Worm (Caenorhabditis elegans) whole organism, L1 larva: ENCODE measurements around the gene R05G6.9.

Experiments
- C04F5.9 ChIP-seq: sonication (generic microtip); optimal IDR thresholded peaks from 2 replicates; lab custom pipeline; 2016; ENCODE audit warnings: missing genetic modification characterization, missing compliant biosample characterization
- C16A3.4 ChIP-seq: fragments of 150-350 bp; optimal IDR thresholded peaks from 2 replicates; lab custom pipeline; 2014; ENCODE audit warnings: missing biosample characterization, missing genetic modification characterization
- F16B12.6 ChIP-seq: fragments of 150-350 bp; optimal IDR thresholded peaks from 2 replicates; lab custom pipeline; 2014; ENCODE audit warnings: missing biosample characterization, missing genetic modification characterization
- Y116A8C.19 ChIP-seq: sonication (generic microtip); optimal IDR thresholded peaks from 2 replicates; lab custom pipeline; 2016; ENCODE audit warnings: missing compliant biosample characterization, missing genetic modification characterization, borderline replicate concordance
- aha-1 ChIP-seq: fragments of 150-350 bp; optimal IDR thresholded peaks from 2 replicates; lab custom pipeline; 2014; ENCODE audit warnings: missing biosample characterization, missing genetic modification characterization
- alr-1 ChIP-seq: fragments of 200-800 bp; sonication (Bioruptor generic); optimal IDR thresholded peaks from 2 replicates; lab custom pipeline; 2018; ENCODE audit warnings: borderline replicate concordance, mild to moderate bottlenecking, missing genetic modification characterization, missing compliant biosample characterization
- ama-1 ChIP-seq: fragments of 150-350 bp; optimal IDR thresholded peaks from 2 replicates; lab custom pipeline; 2014
- blmp-1 ChIP-seq: fragments of 150-350 bp; optimal IDR thresholded peaks from 2 replicates; lab custom pipeline; 2014; ENCODE audit warnings: missing biosample characterization, missing genetic modification characterization
- ceh-63 ChIP-seq: fragments of 200-800 bp; sonication (Bioruptor generic); optimal IDR thresholded peaks from 2 replicates; lab custom pipeline; 2018; ENCODE audit warnings: mild to moderate bottlenecking, missing genetic modification characterization, missing compliant biosample characterization
- ceh-82 ChIP-seq, 3 experiments: fragments of 150-350 bp in 1 of 3; sonication (generic microtip) in 2 of 3; optimal IDR thresholded peaks; 2 replicates each; lab custom pipeline; 2014 to 2017; ENCODE audit warnings: missing biosample characterization in 3 of 3, missing genetic modification characterization in 3 of 3
- dpl-1 ChIP-seq, 3 experiments: fragments of 150-350 bp in 2 of 3; sonication (generic microtip) in 1 of 3; optimal IDR thresholded peaks; 2 replicates each; lab custom pipeline; 2014 to 2017; ENCODE audit warnings: missing biosample characterization in 3 of 3, missing genetic modification characterization in 3 of 3, missing genetic modification reagents in 3 of 3
- dsc-1 ChIP-seq: sonication (generic microtip); optimal IDR thresholded peaks from 2 replicates; lab custom pipeline; 2016; ENCODE audit warnings: mild to moderate bottlenecking, missing genetic modification characterization, missing compliant biosample characterization
- efl-1 ChIP-seq, 4 experiments: fragments of 150-350 bp; optimal IDR thresholded peaks in 3 of 4; peaks in 1 of 4; 1 replicate in 1 of 4; 2 replicates in 3 of 4; lab custom pipeline; 2014; ENCODE audit warnings: missing biosample characterization in 2 of 4, missing genetic modification characterization in 2 of 4, missing genetic modification reagents in 2 of 4
- elt-2 ChIP-seq: sonication (generic microtip); optimal IDR thresholded peaks from 2 replicates; lab custom pipeline; 2016; ENCODE audit warnings: missing genetic modification characterization, mild to moderate bottlenecking, inconsistent platforms, missing compliant biosample characterization, missing genetic modification reagents
- elt-3 ChIP-seq, 6 experiments: fragments of 150-350 bp in 1 of 6; sonication (generic microtip); optimal IDR thresholded peaks; 2 replicates each; lab custom pipeline; 2017 to 2018; ENCODE audit warnings: missing biosample characterization in 6 of 6, missing genetic modification characterization in 6 of 6, inconsistent platforms in 1 of 6
- fkh-8 ChIP-seq: sonication (generic microtip); optimal IDR thresholded peaks from 2 replicates; lab custom pipeline; 2016; ENCODE audit warnings: mild to moderate bottlenecking, missing genetic modification characterization, missing compliant biosample characterization
- grh-1 ChIP-seq: fragments of 200-800 bp; sonication (Bioruptor generic); IDR thresholded peaks from 2 replicates; pipeline ENCODE4 v1.3.6; 2022; ENCODE audit warnings: missing genetic modification reagents, missing genetic modification characterization, missing compliant biosample characterization
- irx-1 ChIP-seq: sonication (generic microtip); optimal IDR thresholded peaks from 2 replicates; lab custom pipeline; 2016; ENCODE audit warnings: missing genetic modification characterization, missing compliant biosample characterization
- jun-1 ChIP-seq: fragments of 150-350 bp; optimal IDR thresholded peaks from 2 replicates; lab custom pipeline; 2014; ENCODE audit warnings: missing biosample characterization, missing genetic modification reagents, missing genetic modification characterization
- lin-13 ChIP-seq: fragments of 150-350 bp; optimal IDR thresholded peaks from 2 replicates; lab custom pipeline; 2014; ENCODE audit warnings: missing biosample characterization, missing genetic modification reagents, missing genetic modification characterization
- lin-14 ChIP-seq: fragments of 200-800 bp; sonication (Bioruptor generic); optimal IDR thresholded peaks from 2 replicates; lab custom pipeline; 2018; ENCODE audit warnings: mild to moderate bottlenecking, missing genetic modification characterization, moderate library complexity, missing compliant biosample characterization
- lin-15B ChIP-seq: fragments of 150-350 bp; sonication (generic microtip); optimal IDR thresholded peaks from 3 replicates; lab custom pipeline; 2014; ENCODE audit warnings: missing biosample characterization, missing genetic modification characterization
- lin-35 ChIP-seq, 2 experiments: fragments of 150-350 bp; optimal IDR thresholded peaks; 2 replicates each; lab custom pipeline; 2014; ENCODE audit warnings: missing biosample characterization in 2 of 2, missing genetic modification characterization in 2 of 2, missing genetic modification reagents in 2 of 2
- lin-39 ChIP-seq: fragments of 150-350 bp; optimal IDR thresholded peaks from 2 replicates; lab custom pipeline; 2014; ENCODE audit warnings: missing biosample characterization, missing genetic modification reagents, missing genetic modification characterization
- lir-3 ChIP-seq: sonication (generic microtip); optimal IDR thresholded peaks from 2 replicates; lab custom pipeline; 2016; ENCODE audit warnings: mild to moderate bottlenecking, missing genetic modification characterization, moderate library complexity, missing compliant biosample characterization; ENCODE audit not compliant: poor library complexity
- lsy-2 ChIP-seq, 2 experiments: fragments of 150-350 bp; optimal IDR thresholded peaks; 2 replicates each; lab custom pipeline; 2014; ENCODE audit warnings: missing biosample characterization in 2 of 2, missing genetic modification characterization in 2 of 2
- mdl-1 ChIP-seq, 2 experiments: fragments of 150-350 bp; optimal IDR thresholded peaks; 2 replicates each; lab custom pipeline; 2014 to 2017; ENCODE audit warnings: missing biosample characterization in 2 of 2, missing genetic modification characterization in 2 of 2, inconsistent platforms in 1 of 2
- mep-1 ChIP-seq: fragments of 150-350 bp; optimal IDR thresholded peaks from 2 replicates; lab custom pipeline; 2014; ENCODE audit warnings: missing biosample characterization, missing genetic modification characterization
- nhr-19 ChIP-seq: fragments of 200-800 bp; sonication (Bioruptor generic); conservative IDR thresholded peaks from 2 replicates; pipeline ENCODE4 v1.3.6; 2022; ENCODE audit warnings: missing genetic modification characterization, missing compliant biosample characterization
- nhr-20 ChIP-seq: sonication (generic microtip); optimal IDR thresholded peaks from 2 replicates; lab custom pipeline; 2016; ENCODE audit warnings: mild to moderate bottlenecking, missing genetic modification characterization, missing compliant biosample characterization
- nhr-237 ChIP-seq: fragments of 150-350 bp; optimal IDR thresholded peaks from 2 replicates; lab custom pipeline; 2014; ENCODE audit warnings: missing biosample characterization, missing genetic modification characterization
- nhr-28 ChIP-seq: fragments of 150-350 bp; optimal IDR thresholded peaks from 2 replicates; lab custom pipeline; 2014; ENCODE audit warnings: missing biosample characterization, missing genetic modification characterization
- nhr-47 ChIP-seq: sonication (generic microtip); optimal IDR thresholded peaks from 2 replicates; lab custom pipeline; 2016; ENCODE audit warnings: mild to moderate bottlenecking, missing genetic modification characterization, moderate library complexity, missing compliant biosample characterization
- nhr-71 ChIP-seq: sonication (generic microtip); optimal IDR thresholded peaks from 2 replicates; lab custom pipeline; 2016; ENCODE audit warnings: mild to moderate bottlenecking, missing genetic modification characterization, moderate library complexity, missing compliant biosample characterization
- nhr-85 ChIP-seq: sonication (generic microtip); peaks from one replicate; lab custom pipeline; 2016; ENCODE audit warnings: missing genetic modification characterization, inconsistent platforms, missing compliant biosample characterization
- nhr-90 ChIP-seq: sonication (generic microtip); optimal IDR thresholded peaks from 2 replicates; lab custom pipeline; 2016; ENCODE audit warnings: mild to moderate bottlenecking, missing genetic modification characterization, missing compliant biosample characterization; ENCODE audit not compliant: poor library complexity
- pax-3 ChIP-seq: fragments of 200-800 bp; sonication (Bioruptor generic); optimal IDR thresholded peaks from 2 replicates; lab custom pipeline; 2018; ENCODE audit warnings: mild to moderate bottlenecking, missing genetic modification characterization, moderate library complexity, missing compliant biosample characterization
- pqm-1 ChIP-seq: sonication (generic microtip); optimal IDR thresholded peaks from 3 replicates; lab custom pipeline; 2017; ENCODE audit warnings: missing biosample characterization, missing genetic modification characterization
- rnt-1 ChIP-seq: sonication (generic microtip); optimal IDR thresholded peaks from 2 replicates; lab custom pipeline; 2016; ENCODE audit warnings: mild to moderate bottlenecking, missing genetic modification characterization, moderate library complexity, missing compliant biosample characterization
- skn-1 ChIP-seq: fragments of 150-350 bp; optimal IDR thresholded peaks from 2 replicates; lab custom pipeline; 2014; ENCODE audit warnings: missing biosample characterization, missing genetic modification characterization
- snu-23 ChIP-seq: sonication (generic microtip); optimal IDR thresholded peaks from 2 replicates; lab custom pipeline; 2016; ENCODE audit warnings: missing genetic modification characterization, missing compliant biosample characterization
- sptf-1 ChIP-seq: fragments of 150-350 bp; optimal IDR thresholded peaks from 2 replicates; lab custom pipeline; 2014; ENCODE audit warnings: missing biosample characterization, missing genetic modification characterization
- swsn-7 ChIP-seq: sonication (generic microtip); optimal IDR thresholded peaks from 2 replicates; lab custom pipeline; 2016; ENCODE audit warnings: missing genetic modification characterization, missing compliant biosample characterization
- unc-130 ChIP-seq: fragments of 150-350 bp; optimal IDR thresholded peaks from 2 replicates; lab custom pipeline; 2017; ENCODE audit warnings: missing biosample characterization, missing genetic modification characterization, inconsistent platforms
- unc-62 ChIP-seq: fragments of 150-350 bp; optimal IDR thresholded peaks from 2 replicates; lab custom pipeline; 2014; ENCODE audit warnings: missing biosample characterization, missing genetic modification reagents, missing genetic modification characterization
- unc-98 ChIP-seq: fragments of 200-800 bp; sonication (Bioruptor generic); IDR thresholded peaks from 2 replicates; pipeline ENCODE4 v1.3.6; 2022; ENCODE audit warnings: missing genetic modification characterization, missing compliant biosample characterization
- vab-15 ChIP-seq: sonication (generic microtip); optimal IDR thresholded peaks from 2 replicates; lab custom pipeline; 2017; ENCODE audit warnings: missing genotype, mild to moderate bottlenecking, missing genetic modification characterization, missing compliant biosample characterization
- xbp-1 ChIP-seq: sonication (generic microtip); optimal IDR thresholded peaks from 2 replicates; lab custom pipeline; 2016; ENCODE audit warnings: missing genetic modification characterization, missing compliant biosample characterization
- zip-4 ChIP-seq: fragments of 200-800 bp; sonication (Bioruptor generic); optimal IDR thresholded peaks from 2 replicates; lab custom pipeline; 2018; ENCODE audit warnings: mild to moderate bottlenecking, missing genetic modification characterization, moderate library complexity, missing compliant biosample characterization
- ztf-4 ChIP-seq: fragments of 150-350 bp; optimal IDR thresholded peaks from 2 replicates; lab custom pipeline; 2014; ENCODE audit warnings: missing biosample characterization, missing genetic modification characterization

Gene R05G6.9

ce11 chrIV:7507305-7507704 lies 8.8 kb downstream of the R05G6.9 start:
- TF ChIP-seq Y116A8C.19 (tag; lab: Kevin White, UChicago), result no peak
- peak; percentile 67 for TF ChIP-seq lin-14 (GFP tag; lab: Kevin White, UChicago)
- TF ChIP-seq lin-39 (tag; lab: Kevin White, UChicago), result peak; percentile 9
- no peak for TF ChIP-seq jun-1
- TF ChIP-seq pax-3 (tag; lab: Kevin White, UChicago), result peak; percentile 11
- TF ChIP-seq fkh-8 (tag; lab: Kevin White, UChicago), result no peak
- no peak for TF ChIP-seq nhr-28 (tag; lab: Kevin White, UChicago)
- TF ChIP-seq ama-1, result peak; percentile 79
- TF ChIP-seq ztf-4 (tag; lab: Kevin White, UChicago), result peak; percentile 6
- TF ChIP-seq swsn-7 (tag; lab: Kevin White, UChicago), result peak; percentile 35
- peak; percentile 53 for TF ChIP-seq mep-1 (tag; lab: Kevin White, UChicago)
- no peak for TF ChIP-seq lin-15B (tag; lab: Kevin White, UChicago)
- TF ChIP-seq rnt-1 (tag; lab: Kevin White, UChicago), result peak; percentile 60
- TF ChIP-seq lir-3, result peak; percentile 9
- TF ChIP-seq unc-98, result no peak
- TF ChIP-seq zip-4 (GFP tag; lab: Kevin White, UChicago), result no peak
- TF ChIP-seq sptf-1, result no peak
- peak in 1 of 3 experiments; percentile 21 for TF ChIP-seq ceh-82 (tag; optimal IDR thresholded peaks at IDR 0.05; lab: Kevin White, UChicago)
- peak; percentile 57 for TF ChIP-seq blmp-1 (tag; lab: Kevin White, UChicago)
- peak; percentile 34 for TF ChIP-seq C16A3.4 (tag; lab: Kevin White, UChicago)
- no peak for TF ChIP-seq vab-15
- TF ChIP-seq nhr-19 (GFP tag; lab: Robert Waterston, UW), result peak; percentile 67
- peak; percentile 17 for TF ChIP-seq irx-1 (tag; lab: Kevin White, UChicago)
- TF ChIP-seq lsy-2 (tag; optimal IDR thresholded peaks at IDR 0.05; lab: Kevin White, UChicago), result peak; percentile 35 to 59
- TF ChIP-seq lin-13 (GFP tag; lab: Kevin White, UChicago), result peak; percentile 56
- TF ChIP-seq F16B12.6, result no peak
- peak; percentile 69 for TF ChIP-seq snu-23
- peak; percentile 75 for TF ChIP-seq nhr-20 (tag; lab: Kevin White, UChicago)
- peak; percentile 81 for TF ChIP-seq nhr-85 (tag; lab: Kevin White, UChicago)
- no peak for TF ChIP-seq dsc-1 (tag; lab: Kevin White, UChicago)
- peak; percentile 2 for TF ChIP-seq C04F5.9 (tag; lab: Kevin White, UChicago)
- no peak for TF ChIP-seq ceh-63 (GFP tag; lab: Kevin White, UChicago)
- TF ChIP-seq aha-1 (tag; lab: Kevin White, UChicago), result no peak
- TF ChIP-seq nhr-237 (tag; lab: Kevin White, UChicago), result no peak
- TF ChIP-seq unc-130 (tag; lab: Kevin White, UChicago), result peak; percentile 73
- peak in 1 of 6 experiments; percentile 65 for TF ChIP-seq elt-3 (tag; optimal IDR thresholded peaks at IDR 0.05; lab: Kevin White, UChicago)
- TF ChIP-seq grh-1 (GFP tag; lab: Robert Waterston, UW), result 0 out of 2 replicates have a peak, but pooled peaks have one; percentile 36
- peak; percentile 37 for TF ChIP-seq skn-1 (tag; lab: Kevin White, UChicago)
- TF ChIP-seq nhr-47 (tag; lab: Kevin White, UChicago), result peak; percentile 32
- TF ChIP-seq pqm-1, result no peak
- TF ChIP-seq elt-2 (tag; lab: Kevin White, UChicago), result peak; percentile 29
- TF ChIP-seq nhr-71 (tag; lab: Kevin White, UChicago), result peak; percentile 83
- TF ChIP-seq nhr-90 (tag; lab: Kevin White, UChicago), result peak; percentile 67
- TF ChIP-seq alr-1 (tag; lab: Kevin White, UChicago), result no peak
- peak in 2 of 3 experiments; percentile 51 to 66 for TF ChIP-seq dpl-1 (GFP tag; optimal IDR thresholded peaks at IDR 0.05; lab: Kevin White, UChicago)
- TF ChIP-seq mdl-1 (tag; optimal IDR thresholded peaks at IDR 0.05; lab: Kevin White, UChicago), result peak in 1 of 2 experiments; percentile 86
- peak; percentile 28 to 80 for TF ChIP-seq lin-35 (GFP tag; optimal IDR thresholded peaks at IDR 0.05; lab: Kevin White, UChicago)
- TF ChIP-seq xbp-1 (tag; lab: Kevin White, UChicago), result no peak
- peak; percentile 11 to 45 for TF ChIP-seq efl-1 (optimal IDR thresholded peaks at IDR 0.05; lab: Kevin White, UChicago)
- peak; percentile 59 to 97 for TF ChIP-seq efl-1 (GFP tag; optimal IDR thresholded peaks at IDR 0.05 in 1 of 2; lab: Kevin White, UChicago)
- TF ChIP-seq unc-62, result no peak
